Worm (Caenorhabditis elegans): ENCODE data around the gene fbxa-133.

ce11 chrV:17607797-17608196 is 23.2 kb downstream of the fbxa-133 start, which contains the start of gene srz-91:
- no peak for TF ChIP-seq ets-4 (GFP tag; optimal IDR thresholded peaks at IDR 0.05)
- no peak for TF ChIP-seq attf-3 (GFP tag; conservative IDR thresholded peaks at IDR 0.05)
- TF ChIP-seq unc-130 (GFP tag; optimal IDR thresholded peaks at IDR 0.05): no peak
- no peak for TF ChIP-seq B0336.3 (GFP tag; IDR thresholded peaks at IDR 0.05)
- TF ChIP-seq F57C9.4 (tag; optimal IDR thresholded peaks at IDR 0.05): no peak
- no peak for TF ChIP-seq sea-2 (GFP tag; IDR thresholded peaks at IDR 0.05)
- no peak for TF ChIP-seq snpc-1.1 (tag; optimal IDR thresholded peaks at IDR 0.05; ENCODE audit: insufficient read depth)
